Fruit fly (Drosophila melanogaster) whole organism, prepupa: ENCODE measurements around the gene CG13392.

Experiments used
- Blimp-1 ChIP-seq: fragments of 200-800 bp; sonication (Bioruptor generic); optimal IDR thresholded peaks from 3 replicates; lab custom pipeline; 2017; ENCODE audit warnings: missing biosample characterization, missing genetic modification characterization, mild to moderate bottlenecking, moderate library complexity, missing genetic modification reagents
- CG11294 ChIP-seq: fragments of 200-800 bp; sonication (Bioruptor generic); IDR thresholded peaks from 2 replicates; pipeline ENCODE4 v1.3.6; 2022; ENCODE audit warnings: missing biosample characterization, missing genetic modification characterization
- CG11762 ChIP-seq: fragments of 200-800 bp; sonication (Bioruptor generic); optimal IDR thresholded peaks from 3 replicates; lab custom pipeline; 2016; ENCODE audit warnings: missing biosample characterization, missing genetic modification characterization; ENCODE audit not compliant: insufficient read depth
- CG11902 ChIP-seq: fragments of 200-800 bp; sonication (Bioruptor generic); optimal IDR thresholded peaks from 3 replicates; lab custom pipeline; 2016; ENCODE audit warnings: missing biosample characterization, missing genetic modification characterization
- CG1621 ChIP-seq: fragments of 200-800 bp; sonication (Bioruptor generic); optimal IDR thresholded peaks from 3 replicates; lab custom pipeline; 2018; ENCODE audit warnings: missing biosample characterization, mild to moderate bottlenecking, missing genetic modification characterization
- CG16779 ChIP-seq: fragments of 200-800 bp; sonication (Bioruptor generic); optimal IDR thresholded peaks from 3 replicates; lab custom pipeline; 2017; ENCODE audit warnings: missing biosample characterization, mild to moderate bottlenecking, missing genetic modification characterization
- CG3032 ChIP-seq: fragments of 200-800 bp; optimal IDR thresholded peaks from 2 replicates; lab custom pipeline; 2019; ENCODE audit warnings: missing biosample characterization, mild to moderate bottlenecking, missing genetic modification characterization, moderate library complexity
- CG31627 ChIP-seq: fragments of 200-800 bp; sonication (Bioruptor generic); optimal IDR thresholded peaks from 3 replicates; lab custom pipeline; 2016; ENCODE audit warnings: missing biosample characterization, missing genetic modification characterization
- CG32006 ChIP-seq: fragments of 200-800 bp; sonication (Bioruptor generic); optimal IDR thresholded peaks from 3 replicates; lab custom pipeline; 2017; ENCODE audit warnings: missing biosample characterization, mild to moderate bottlenecking, missing genetic modification characterization
- CG3919 ChIP-seq: fragments of 200-800 bp; sonication (Bioruptor generic); optimal IDR thresholded peaks from 3 replicates; lab custom pipeline; 2016; ENCODE audit warnings: missing biosample characterization, missing genetic modification characterization
- CG4318 ChIP-seq: fragments of 200-800 bp; sonication (Bioruptor generic); optimal IDR thresholded peaks from 3 replicates; lab custom pipeline; 2017; ENCODE audit warnings: missing biosample characterization, mild to moderate bottlenecking, missing genetic modification characterization
- CG6163 ChIP-seq: fragments of 200-800 bp; sonication (Bioruptor generic); IDR thresholded peaks from 3 replicates; pipeline ENCODE4 v1.3.6; 2022; ENCODE audit warnings: missing biosample characterization, missing genetic modification characterization
- CG6276 ChIP-seq: fragments of 200-800 bp; sonication (Bioruptor generic); optimal IDR thresholded peaks from 2 replicates; lab custom pipeline; 2017; ENCODE audit warnings: missing biosample characterization, mild to moderate bottlenecking, missing genetic modification characterization
- CG6792 ChIP-seq: fragments of 200-800 bp; sonication (Bioruptor generic); optimal IDR thresholded peaks from 3 replicates; lab custom pipeline; 2016; ENCODE audit warnings: missing biosample characterization, missing genetic modification characterization
- CG6808 ChIP-seq: fragments of 200-800 bp; sonication (Bioruptor generic); optimal IDR thresholded peaks from 3 replicates; lab custom pipeline; 2017; ENCODE audit warnings: missing biosample characterization, missing genetic modification characterization, mild to moderate bottlenecking, moderate library complexity, missing genetic modification reagents
- CG6854 ChIP-seq: fragments of 200-800 bp; sonication (Bioruptor generic); optimal IDR thresholded peaks from 2 replicates; lab custom pipeline; 2017; ENCODE audit warnings: missing biosample characterization, mild to moderate bottlenecking, missing genetic modification characterization
- CG8319 ChIP-seq: fragments of 200-800 bp; sonication (Bioruptor generic); optimal IDR thresholded peaks from 3 replicates; lab custom pipeline; 2016; ENCODE audit warnings: missing biosample characterization, missing genetic modification characterization
- CG8632 ChIP-seq: fragments of 200-800 bp; sonication (Bioruptor generic); optimal IDR thresholded peaks from 3 replicates; lab custom pipeline; 2016; ENCODE audit warnings: missing biosample characterization, missing genetic modification characterization
- Eip75B ChIP-seq: fragments of 200-800 bp; sonication (Bioruptor generic); optimal IDR thresholded peaks from 3 replicates; lab custom pipeline; 2016; ENCODE audit warnings: missing biosample characterization, missing genetic modification characterization
- Eip78C ChIP-seq: fragments of 200-800 bp; sonication (Bioruptor generic); peaks from one replicate; lab custom pipeline; 2016; ENCODE audit warnings: missing biosample characterization, missing genetic modification characterization
- Eip93F ChIP-seq: fragments of 200-800 bp; sonication (Bioruptor generic); optimal IDR thresholded peaks from 2 replicates; lab custom pipeline; 2016; ENCODE audit warnings: missing biosample characterization, mild to moderate bottlenecking, missing genetic modification characterization
- Gug ChIP-seq: fragments of 200-800 bp; sonication (Bioruptor generic); IDR thresholded peaks from 2 replicates; pipeline ENCODE4 v1.3.6; 2022; ENCODE audit warnings: missing biosample characterization, missing genetic modification characterization
- Hr38 ChIP-seq: sonication (Bioruptor generic); optimal IDR thresholded peaks from 2 replicates; lab custom pipeline; 2016; ENCODE audit warnings: missing biosample characterization, missing genetic modification characterization
- Hr39 ChIP-seq: fragments of 200-800 bp; sonication (Bioruptor generic); optimal IDR thresholded peaks from 2 replicates; lab custom pipeline; 2016; ENCODE audit warnings: missing biosample characterization, missing genetic modification characterization
- Smox ChIP-seq: fragments of 200-800 bp; sonication (Bioruptor generic); optimal IDR thresholded peaks from 3 replicates; lab custom pipeline; 2016; ENCODE audit warnings: missing biosample characterization, missing genetic modification characterization
- Sox102F ChIP-seq: fragments of 200-800 bp; sonication (Bioruptor generic); optimal IDR thresholded peaks from 2 replicates; lab custom pipeline; 2016; ENCODE audit warnings: missing biosample characterization, mild to moderate bottlenecking, missing genetic modification characterization
- Sox15 ChIP-seq: fragments of 200-800 bp; sonication (Bioruptor generic); optimal IDR thresholded peaks from 3 replicates; lab custom pipeline; 2016; ENCODE audit warnings: missing biosample characterization, missing genetic modification characterization
- acj6 ChIP-seq: fragments of 200-800 bp; sonication (Bioruptor generic); optimal IDR thresholded peaks from 3 replicates; lab custom pipeline; 2016; ENCODE audit warnings: missing biosample characterization, missing genetic modification characterization
- cyc ChIP-seq: fragments of 200-800 bp; sonication (Bioruptor generic); optimal IDR thresholded peaks from 3 replicates; lab custom pipeline; 2016; ENCODE audit warnings: missing biosample characterization, missing genetic modification characterization
- dac ChIP-seq: fragments of 200-800 bp; sonication (Bioruptor generic); optimal IDR thresholded peaks from 2 replicates; lab custom pipeline; 2017; ENCODE audit warnings: missing biosample characterization, mild to moderate bottlenecking, missing genetic modification characterization
- eg ChIP-seq: fragments of 200-800 bp; sonication (Bioruptor generic); IDR thresholded peaks from 3 replicates; pipeline ENCODE4 v1.3.6; 2022; ENCODE audit warnings: missing biosample characterization, missing genetic modification characterization
- esn ChIP-seq: fragments of 200-800 bp; sonication (Bioruptor generic); optimal IDR thresholded peaks from 2 replicates; lab custom pipeline; 2016; ENCODE audit warnings: missing biosample characterization, mild to moderate bottlenecking, missing genetic modification characterization, moderate library complexity
- fd59A ChIP-seq: fragments of 200-800 bp; sonication (Bioruptor generic); optimal IDR thresholded peaks from 2 replicates; lab custom pipeline; 2017; ENCODE audit warnings: missing biosample characterization, mild to moderate bottlenecking, missing genetic modification characterization, missing genetic modification reagents
- fkh ChIP-seq: fragments of 200-800 bp; sonication (Bioruptor generic); optimal IDR thresholded peaks from 3 replicates; lab custom pipeline; 2017; ENCODE audit warnings: missing biosample characterization, mild to moderate bottlenecking, missing genetic modification characterization, moderate library complexity
- lz ChIP-seq: fragments of 200-800 bp; sonication (Bioruptor generic); optimal IDR thresholded peaks from 3 replicates; lab custom pipeline; 2016; ENCODE audit warnings: missing biosample characterization, missing genetic modification characterization
- net ChIP-seq: fragments of 200-800 bp; sonication (Bioruptor generic); optimal IDR thresholded peaks from 3 replicates; lab custom pipeline; 2016; ENCODE audit warnings: missing biosample characterization, missing genetic modification characterization
- pdm3 ChIP-seq: fragments of 200-800 bp; sonication (Bioruptor generic); optimal IDR thresholded peaks from 3 replicates; lab custom pipeline; 2016; ENCODE audit warnings: missing biosample characterization, missing genetic modification characterization
- ss ChIP-seq, 2 experiments: fragments of 200-800 bp; sonication (Bioruptor generic); optimal IDR thresholded peaks; 2 replicates in 1 of 2; 3 replicates in 1 of 2; lab custom pipeline; 2017 to 2018; ENCODE audit warnings: mild to moderate bottlenecking in 2 of 2, missing biosample characterization in 2 of 2, missing genetic modification characterization in 2 of 2, moderate library complexity in 1 of 2
- svp ChIP-seq: fragments of 200-800 bp; sonication (Bioruptor generic); peaks from one replicate; lab custom pipeline; 2016; ENCODE audit warnings: missing biosample characterization, missing genetic modification characterization
- topi ChIP-seq: fragments of 200-800 bp; sonication (Bioruptor generic); optimal IDR thresholded peaks from 3 replicates; lab custom pipeline; 2016; ENCODE audit warnings: missing biosample characterization, missing genetic modification characterization

The CG13392 gene

DNA sequence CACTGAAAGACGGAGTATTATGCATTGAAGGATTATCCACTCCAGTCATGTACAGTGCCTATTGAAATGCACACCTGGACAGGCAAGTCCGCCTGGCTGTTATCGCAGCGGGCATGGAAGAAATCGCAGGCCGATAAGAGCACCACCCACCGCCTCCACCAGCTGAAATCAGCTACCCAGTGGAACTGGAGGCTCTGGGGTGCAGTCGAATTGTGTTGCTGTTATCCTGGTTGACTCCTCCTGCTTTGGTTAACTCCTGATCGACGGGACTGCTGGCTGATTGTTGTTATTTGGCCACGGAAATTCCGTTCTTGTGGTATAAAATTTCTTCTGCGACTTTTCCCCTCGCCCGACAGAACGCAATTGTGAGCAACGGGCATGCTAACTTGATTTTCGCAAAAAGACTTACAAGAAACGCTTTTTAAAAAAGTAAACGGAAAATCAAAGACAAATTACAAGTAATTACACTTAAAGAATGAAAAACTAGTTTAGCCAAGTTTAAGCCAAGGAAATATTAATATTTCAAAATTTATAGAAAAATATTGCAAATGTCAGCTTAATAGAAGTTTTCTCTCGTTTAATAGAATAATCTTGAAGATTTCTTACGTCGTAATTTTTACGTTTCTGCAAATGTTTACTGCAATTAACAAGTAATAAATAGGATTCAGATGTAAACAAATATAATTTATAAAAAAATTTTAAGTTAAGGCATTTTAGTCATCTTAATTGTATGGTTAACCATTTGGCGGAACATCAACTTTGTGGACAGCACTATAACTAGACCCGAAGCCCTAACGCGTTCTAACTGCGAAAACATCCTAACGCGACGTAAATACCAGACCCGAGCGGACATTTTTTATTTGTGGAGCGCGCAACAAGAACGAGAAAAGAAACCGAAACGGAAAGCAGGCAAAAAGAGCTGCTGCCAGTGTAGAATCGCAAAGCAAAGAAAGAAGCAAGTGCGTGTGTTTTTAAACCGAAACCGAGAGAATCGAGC lies 32.6 kb upstream of the CG13392 start, which contains the start of the genes CG13398 and Akap200 (continued):
- TF ChIP-seq Sox15 (no peak), CG4318 (GFP tag; lab: Kevin White, UChicago) (no peak), Gug (GFP tag; lab: Robert Waterston, UW) (no peak), Sox102F (peak; percentile 35), Eip75B (peak; percentile 30), cyc (peak; percentile 27), Blimp-1 (GFP tag; lab: Kevin White, UChicago) (no peak), CG3919 (GFP tag; lab: Kevin White, UChicago) (peak; percentile 18), CG1621 (no peak), CG6792 (GFP tag; lab: Kevin White, UChicago) (peak; percentile 7), CG16779 (tag; lab: Kevin White, UChicago) (no peak), CG3032 (tag; lab: Kevin White, UChicago) (peak; percentile 48), Hr38 (GFP tag; lab: Kevin White, UChicago) (no peak), CG8319 (GFP tag; lab: Kevin White, UChicago) (no peak), CG11762 (GFP tag; lab: Kevin White, UChicago) (no peak), lz (GFP tag; lab: Kevin White, UChicago) (peak; percentile 22), CG6276 (GFP tag; lab: Kevin White, UChicago) (no peak)
- TF ChIP-seq, all 60 proteins: peak for 30

DNA sequence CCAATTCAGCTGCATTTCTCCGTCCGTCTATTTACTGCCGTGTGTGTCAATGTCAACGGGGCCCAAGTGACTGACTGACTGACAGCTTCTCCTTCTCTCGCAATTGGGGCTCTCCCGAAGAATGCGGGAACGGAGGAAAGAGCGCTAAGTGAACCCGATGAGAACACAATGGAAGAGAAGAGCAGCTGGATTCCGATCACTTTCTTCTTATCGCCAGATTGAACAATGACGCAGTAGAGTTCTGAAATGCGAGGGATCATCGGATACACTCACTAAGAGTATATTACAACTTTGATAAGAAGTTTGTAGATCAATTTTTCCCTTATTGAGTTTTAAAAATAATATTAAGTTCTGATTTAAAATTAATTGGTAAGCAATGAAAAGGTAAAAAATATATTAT lies 28.9 kb upstream of the CG13392 start, which contains the start of gene Naglu:
TSS of gene Naglu (minus strand) at position 339 of the 400 bp plus-strand sequence.
- TF ChIP-seq svp (GFP tag; lab: Kevin White, UChicago) (peak; percentile 93), CG6792 (GFP tag; lab: Kevin White, UChicago) (peak; percentile 46), Blimp-1 (GFP tag; lab: Kevin White, UChicago) (peak; percentile 40), CG6163 (peak; percentile 15; the same call in 1 of the 3 replicates), CG31627 (GFP tag; lab: Kevin White, UChicago) (peak; percentile 12), acj6 (GFP tag; lab: Kevin White, UChicago) (no peak), CG6808 (GFP tag; lab: Kevin White, UChicago) (no peak), Eip75B (peak; percentile 44), CG8632 (GFP tag; lab: Kevin White, UChicago) (peak; percentile 32), CG11902 (GFP tag; lab: Kevin White, UChicago) (no peak), ss (GFP tag; optimal IDR thresholded peaks at IDR 0.05; lab: Kevin White, UChicago) (no peak), CG11294 (GFP tag; lab: Robert Waterston, UW) (no peak), CG6854 (GFP tag; lab: Kevin White, UChicago) (peak; percentile 0), fd59A (GFP tag; lab: Kevin White, UChicago) (no peak), Eip78C (peak; percentile 74), esn (GFP tag; lab: Kevin White, UChicago) (peak; percentile 53)

DNA sequence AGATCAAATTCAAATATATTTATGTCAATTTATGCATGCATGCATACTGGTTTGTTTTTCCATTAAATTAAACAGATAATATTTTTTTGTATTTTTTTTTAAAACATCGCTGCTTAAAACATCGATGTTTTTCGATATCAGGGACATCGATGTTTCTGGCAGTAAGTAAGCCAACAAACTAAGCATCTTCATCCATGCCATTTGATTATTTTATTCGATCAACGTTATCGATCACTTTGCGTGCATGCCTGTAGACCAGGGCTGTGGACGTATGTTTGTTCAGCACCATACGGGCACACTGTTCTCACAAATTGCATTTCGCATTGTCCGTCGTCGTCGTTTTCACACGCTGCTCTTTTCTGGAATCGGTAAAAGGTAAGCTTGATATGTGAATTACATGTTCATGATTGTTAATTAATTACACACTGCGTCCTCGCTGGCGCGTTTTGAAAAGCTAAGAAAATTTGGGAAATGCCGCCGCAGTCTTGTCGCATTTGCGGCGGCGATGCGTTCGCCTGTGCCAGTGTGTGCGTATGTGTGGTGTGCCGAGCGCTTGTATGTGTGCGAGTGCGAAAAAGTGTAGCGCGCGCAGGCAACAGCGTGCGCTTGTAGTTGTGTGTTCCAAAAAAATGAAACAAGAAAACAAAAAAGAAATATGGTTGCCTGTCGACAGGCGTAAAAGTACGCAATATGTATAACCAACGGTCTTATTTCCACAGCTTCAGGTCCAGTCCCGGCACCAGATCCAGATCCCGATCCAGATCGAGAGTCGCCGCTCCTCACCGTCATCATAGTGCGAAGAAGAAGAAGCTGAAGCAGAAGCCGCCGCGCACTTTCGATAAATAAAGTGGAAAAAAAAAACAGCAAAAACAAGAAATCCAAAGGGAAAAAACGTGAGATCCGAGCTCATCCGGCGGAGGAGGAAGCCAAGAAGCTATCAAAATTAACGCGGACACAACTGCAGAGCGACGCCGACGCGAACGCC lies 21.0 kb upstream of the CG13392 start, which contains the start of gene emb:
TSS of gene emb (plus strand) at position 288 of the 985 bp plus-strand sequence.
- TF ChIP-seq CG3919 (GFP tag; lab: Kevin White, UChicago): no peak
- no peak for TF ChIP-seq net (GFP tag; lab: Kevin White, UChicago)
- no peak for TF ChIP-seq svp (GFP tag; lab: Kevin White, UChicago)
- TF ChIP-seq Smox (GFP tag; lab: Kevin White, UChicago): no peak
- peak in 1 of 2 experiments; percentile 89 for TF ChIP-seq ss (GFP tag; optimal IDR thresholded peaks at IDR 0.05; lab: Kevin White, UChicago)
- peak; percentile 79 for TF ChIP-seq CG6163
- TF ChIP-seq Eip78C: peak; percentile 83
- peak; percentile 76 for TF ChIP-seq eg (GFP tag; lab: Robert Waterston, UW)
- no peak for TF ChIP-seq Eip75B
- peak; percentile 99 for TF ChIP-seq fkh (GFP tag; lab: Kevin White, UChicago)
- TF ChIP-seq dac (GFP tag; lab: Kevin White, UChicago): no peak
- TF ChIP-seq Hr38 (GFP tag; lab: Kevin White, UChicago): no peak
- TF ChIP-seq Eip93F (GFP tag; lab: Kevin White, UChicago): no peak
- no peak for TF ChIP-seq Gug (GFP tag; lab: Robert Waterston, UW)
- TF ChIP-seq fd59A (GFP tag; lab: Kevin White, UChicago): no peak
- no peak for TF ChIP-seq CG6792 (GFP tag; lab: Kevin White, UChicago)
- TF ChIP-seq lz (GFP tag; lab: Kevin White, UChicago): peak; percentile 36
- TF ChIP-seq CG32006 (GFP tag; lab: Kevin White, UChicago): no peak
- TF ChIP-seq CG4318 (GFP tag; lab: Kevin White, UChicago): no peak
- TF ChIP-seq cyc: peak; percentile 37
- TF ChIP-seq CG11294 (GFP tag; lab: Robert Waterston, UW): no peak
- TF ChIP-seq Hr39 (GFP tag; lab: Kevin White, UChicago): no peak
- no peak for TF ChIP-seq pdm3 (GFP tag; lab: Kevin White, UChicago)
- TF ChIP-seq esn (GFP tag; lab: Kevin White, UChicago): peak; percentile 57
- TF ChIP-seq topi (GFP tag; lab: Kevin White, UChicago): peak; percentile 22
- no peak for TF ChIP-seq CG1621
